Fruit fly (Drosophila melanogaster): Measurements from ENCODE around the gene CG12990.
A peak's percentile ranks its signal among the peaks of the same experiment; 100 is the strongest.

CG12990 gene

DNA sequence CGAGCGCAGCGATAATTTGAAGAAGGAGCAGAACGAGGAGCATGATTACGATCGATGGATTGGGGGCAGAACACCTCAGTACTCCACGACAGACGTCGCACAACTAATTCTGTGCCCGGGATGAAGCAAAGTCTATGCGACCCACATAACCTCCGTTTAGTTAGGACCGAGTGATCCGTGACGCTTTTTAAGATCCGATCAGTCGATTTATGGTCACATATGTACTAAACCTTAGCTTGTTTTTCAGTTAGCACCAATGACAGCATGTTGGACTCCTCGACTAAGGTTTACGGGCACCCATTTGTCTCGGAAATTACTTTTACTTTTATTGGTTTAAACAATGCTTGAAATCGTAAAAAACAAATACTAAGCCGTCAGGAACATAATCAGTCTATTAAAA is at the start of gene CG12990:
Gene CG12990, minus strand, starts transcription at position 101 of the 400 bp plus-strand sequence.
- TF ChIP-seq psq (optimal IDR thresholded peaks at IDR 0.05) (no peak), h (optimal IDR thresholded peaks at IDR 0.05) (no peak), ttk (optimal IDR thresholded peaks at IDR 0.05) (no peak), insv (optimal IDR thresholded peaks at IDR 0.05) (no peak), Sin3A (optimal IDR thresholded peaks at IDR 0.05) (no peak), Myc (optimal IDR thresholded peaks at IDR 0.05) (no peak)

DNA sequence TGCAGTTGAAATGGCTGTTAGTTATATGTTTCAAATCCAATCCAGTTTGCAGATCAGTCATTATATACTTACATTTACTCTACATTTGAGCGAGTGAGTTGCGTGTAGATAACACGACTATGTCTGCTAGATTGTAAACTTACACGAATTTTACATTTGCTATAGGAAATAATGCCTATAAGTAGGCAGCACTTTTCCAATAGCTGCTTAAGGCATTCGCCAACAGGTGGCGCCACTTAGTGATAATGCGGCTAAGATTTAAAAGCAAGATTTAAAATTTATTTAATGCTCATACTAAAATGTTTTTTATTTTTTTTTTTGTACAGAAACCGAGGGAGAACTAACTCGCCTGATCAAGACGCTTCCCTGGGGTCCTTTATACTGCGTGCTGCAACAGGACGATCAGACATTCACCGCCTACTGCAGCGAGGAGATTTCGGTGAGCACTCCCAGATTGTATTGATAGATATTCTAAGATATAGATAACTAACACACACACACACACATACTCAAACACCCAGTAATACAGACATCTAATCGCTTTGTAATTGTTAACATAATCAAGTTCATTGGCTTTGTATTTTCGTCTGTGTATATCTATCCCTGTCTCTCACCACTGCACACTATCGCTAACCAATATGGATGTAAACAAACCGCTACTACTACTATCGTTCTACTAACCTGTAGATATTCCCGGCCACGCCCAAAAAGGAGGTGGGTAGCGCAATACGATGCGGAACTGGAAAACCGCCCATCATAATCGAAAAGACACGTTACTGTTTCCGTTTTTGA is 48.8 kb upstream of the CG12990 start:
- TF ChIP-seq insv (optimal IDR thresholded peaks at IDR 0.05) = no peak

DNA sequence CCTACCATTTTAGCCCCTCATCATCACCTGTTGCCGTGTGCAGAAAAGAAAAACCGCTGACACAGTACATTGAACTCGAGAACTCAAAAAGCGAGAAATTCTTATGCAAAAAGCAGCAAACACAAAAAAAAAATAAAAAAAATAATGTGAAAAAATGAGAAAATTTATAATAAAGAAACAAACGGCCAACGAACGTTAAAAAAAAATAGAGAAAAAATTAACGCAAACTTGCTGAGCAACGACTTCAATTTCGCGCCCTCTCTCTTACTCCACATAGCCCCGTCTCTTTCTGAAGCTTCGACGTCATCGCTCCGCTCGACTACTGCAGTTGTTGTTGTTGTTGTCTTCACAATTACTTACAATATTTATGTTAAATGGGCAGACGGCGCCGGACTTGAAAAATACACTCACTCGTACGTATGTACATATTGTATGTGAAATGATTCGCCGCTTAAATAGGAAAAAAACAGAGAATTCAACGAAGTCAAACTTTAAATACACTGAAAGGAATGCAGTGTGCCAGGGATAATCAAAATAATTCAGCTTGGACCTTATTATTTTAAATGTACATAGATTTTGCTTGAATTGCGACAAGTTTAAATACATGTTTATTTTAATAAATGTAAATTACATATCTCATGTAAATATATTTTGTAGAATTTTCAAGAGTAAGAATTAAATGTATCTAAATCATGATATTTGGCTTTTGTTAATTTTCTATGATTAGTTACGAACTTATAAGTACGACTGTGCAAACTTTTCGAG is 47.4 kb upstream of the CG12990 start:
- TF ChIP-seq Myc (optimal IDR thresholded peaks at IDR 0.05) = no peak
- no peak for TF ChIP-seq insv (optimal IDR thresholded peaks at IDR 0.05)
- TF ChIP-seq psq (optimal IDR thresholded peaks at IDR 0.05) = no peak
- TF ChIP-seq ttk (optimal IDR thresholded peaks at IDR 0.05) = no peak
- no peak for TF ChIP-seq Sin3A (optimal IDR thresholded peaks at IDR 0.05)
- TF ChIP-seq h (optimal IDR thresholded peaks at IDR 0.05) = no peak

DNA sequence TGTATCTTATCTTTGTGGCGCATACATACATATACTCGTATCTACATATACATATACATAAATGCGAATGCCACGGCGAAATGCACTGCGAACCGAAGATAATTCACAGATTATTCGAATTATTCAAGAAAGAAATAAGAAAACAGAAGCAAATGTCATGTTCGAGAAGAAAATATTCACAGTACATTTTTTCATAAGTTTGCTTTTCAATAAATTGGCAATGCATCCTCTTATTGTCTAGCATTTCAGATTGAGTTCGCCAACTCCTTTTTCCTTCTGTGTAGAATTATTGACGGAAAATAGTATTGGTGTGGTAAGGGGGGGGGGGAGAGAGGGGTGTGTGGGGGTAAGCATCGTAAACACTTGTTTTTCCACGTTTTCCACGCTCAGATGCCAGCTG is 46.7 kb upstream of the CG12990 start:
- TF ChIP-seq h (optimal IDR thresholded peaks at IDR 0.05) (no peak), Sin3A (optimal IDR thresholded peaks at IDR 0.05) (no peak), ttk (optimal IDR thresholded peaks at IDR 0.05) (no peak), insv (optimal IDR thresholded peaks at IDR 0.05) (no peak), Myc (optimal IDR thresholded peaks at IDR 0.05) (no peak), psq (optimal IDR thresholded peaks at IDR 0.05) (no peak)

DNA sequence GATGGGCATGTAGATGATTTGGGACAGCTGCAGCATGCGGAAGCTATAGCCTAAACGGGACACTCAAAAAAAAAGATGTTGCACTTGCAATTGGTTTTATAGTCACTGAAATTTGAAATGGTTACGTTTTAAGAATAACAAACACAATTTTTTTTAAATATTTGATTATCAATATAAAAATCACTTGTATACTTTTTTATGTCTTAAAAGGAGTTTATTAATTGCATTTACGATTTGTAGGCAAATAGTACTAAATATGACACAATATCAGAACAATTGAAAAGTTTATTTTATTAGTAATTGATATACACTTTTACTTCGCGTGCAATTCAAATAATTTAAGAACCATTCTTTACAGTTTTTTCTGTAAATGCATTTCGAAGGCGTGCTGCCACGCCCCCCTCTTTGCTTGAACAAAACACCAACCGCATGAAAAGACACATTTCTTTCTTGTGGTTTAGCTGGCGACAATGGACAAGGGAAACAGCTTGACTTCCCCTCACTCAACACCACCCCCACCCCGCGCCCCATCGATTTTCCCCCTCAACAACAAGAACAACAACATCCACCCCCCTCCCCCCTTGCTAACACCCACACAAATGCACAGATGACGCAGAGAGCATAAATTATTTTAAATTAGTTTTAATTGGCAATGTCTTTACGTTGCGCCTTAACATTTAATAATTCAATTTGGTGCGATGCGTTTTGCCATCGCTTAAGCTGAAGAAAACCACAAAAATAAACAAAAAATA is 45.3 kb upstream of the CG12990 start:
- TF ChIP-seq ttk (optimal IDR thresholded peaks at IDR 0.05) (no peak), h (optimal IDR thresholded peaks at IDR 0.05) (no peak), insv (optimal IDR thresholded peaks at IDR 0.05) (no peak), psq (optimal IDR thresholded peaks at IDR 0.05) (no peak), Sin3A (optimal IDR thresholded peaks at IDR 0.05) (no peak), Myc (optimal IDR thresholded peaks at IDR 0.05) (no peak)

DNA sequence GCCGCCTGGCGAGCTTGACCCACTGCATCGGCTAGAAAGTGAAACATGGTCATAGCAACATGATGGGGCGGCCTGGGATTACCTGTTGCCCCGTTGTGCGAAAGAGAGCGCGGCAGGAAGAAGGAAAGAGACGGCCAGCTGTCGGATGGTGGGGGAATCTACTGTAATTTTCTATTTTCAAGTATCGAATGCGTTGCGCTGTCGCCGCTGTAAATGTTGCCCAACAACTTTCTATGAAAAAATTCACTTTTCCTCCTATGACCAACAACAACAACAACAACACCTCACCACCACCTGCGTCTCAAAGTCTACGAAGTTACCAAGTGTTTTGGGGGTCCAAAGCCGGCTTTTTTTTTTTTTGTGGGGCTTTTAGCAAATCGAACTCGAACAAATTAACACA is 43.3 kb upstream of the CG12990 start:
- TF ChIP-seq Sin3A (optimal IDR thresholded peaks at IDR 0.05) (no peak), insv (optimal IDR thresholded peaks at IDR 0.05) (no peak), psq (optimal IDR thresholded peaks at IDR 0.05) (no peak), ttk (optimal IDR thresholded peaks at IDR 0.05) (no peak), h (optimal IDR thresholded peaks at IDR 0.05) (no peak), Myc (optimal IDR thresholded peaks at IDR 0.05) (no peak)

DNA sequence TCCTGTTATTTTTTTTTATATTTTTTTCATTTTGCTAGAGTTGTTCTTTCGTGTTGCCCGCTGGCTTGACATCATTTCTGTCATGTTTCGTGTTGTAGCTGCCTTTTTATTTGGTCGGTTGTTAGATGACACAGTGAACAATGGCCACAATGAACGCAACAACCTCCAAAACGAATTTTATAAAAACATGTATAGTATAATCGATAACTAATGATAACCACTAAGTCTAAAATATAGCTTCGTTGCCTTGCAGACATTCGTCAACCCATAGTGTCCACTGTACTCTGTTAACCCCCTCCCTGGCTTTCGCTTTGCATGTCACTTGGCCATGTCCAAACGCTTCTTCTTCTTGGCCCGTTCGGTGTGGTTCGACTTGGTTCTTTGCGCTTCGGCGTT is 42.0 kb upstream of the CG12990 start:
- TF ChIP-seq Sin3A (optimal IDR thresholded peaks at IDR 0.05) (no peak), Myc (optimal IDR thresholded peaks at IDR 0.05) (no peak), ttk (optimal IDR thresholded peaks at IDR 0.05) (no peak), h (optimal IDR thresholded peaks at IDR 0.05) (no peak), psq (optimal IDR thresholded peaks at IDR 0.05) (no peak), insv (optimal IDR thresholded peaks at IDR 0.05) (no peak)

DNA sequence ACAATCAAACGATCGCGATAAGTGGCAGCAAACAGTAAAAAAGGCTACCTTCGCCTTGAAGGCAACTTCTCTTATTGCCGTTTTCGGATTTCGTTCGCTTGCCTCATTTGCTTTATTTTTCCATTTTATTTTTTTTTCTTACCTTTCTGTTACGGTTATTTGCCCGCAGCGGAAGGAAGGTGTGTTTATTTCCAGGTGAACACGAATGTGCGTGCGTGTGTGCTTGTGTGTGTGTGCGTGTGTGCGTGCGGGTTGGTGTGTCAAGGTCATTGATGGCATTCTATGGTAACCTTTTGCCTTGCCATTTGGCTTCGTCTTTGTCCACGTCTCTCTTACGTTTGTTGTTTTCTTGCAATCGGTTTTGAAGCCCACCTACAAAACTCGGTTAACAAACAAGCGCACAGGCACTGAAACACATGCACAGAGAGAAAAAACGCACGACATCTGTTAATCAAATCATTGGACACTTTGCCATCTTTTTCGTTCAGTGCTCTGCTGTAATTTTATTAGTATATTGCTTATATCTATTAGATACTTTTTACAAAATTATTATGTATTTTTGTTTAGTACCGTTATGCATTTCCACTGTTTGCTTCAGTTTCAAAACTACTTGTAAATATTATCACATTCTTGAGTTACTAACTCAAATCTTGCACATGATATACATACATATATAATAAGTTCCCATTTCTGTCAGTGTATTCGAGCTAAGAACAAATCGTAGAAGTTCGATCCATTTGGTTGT is 41.5 kb upstream of the CG12990 start:
- TF ChIP-seq insv (optimal IDR thresholded peaks at IDR 0.05) = no peak
- no peak for TF ChIP-seq ttk (optimal IDR thresholded peaks at IDR 0.05)
- no peak for TF ChIP-seq psq (optimal IDR thresholded peaks at IDR 0.05)
- no peak for TF ChIP-seq Sin3A (optimal IDR thresholded peaks at IDR 0.05)
- no peak for TF ChIP-seq Myc (optimal IDR thresholded peaks at IDR 0.05)
- no peak for TF ChIP-seq h (optimal IDR thresholded peaks at IDR 0.05)

DNA sequence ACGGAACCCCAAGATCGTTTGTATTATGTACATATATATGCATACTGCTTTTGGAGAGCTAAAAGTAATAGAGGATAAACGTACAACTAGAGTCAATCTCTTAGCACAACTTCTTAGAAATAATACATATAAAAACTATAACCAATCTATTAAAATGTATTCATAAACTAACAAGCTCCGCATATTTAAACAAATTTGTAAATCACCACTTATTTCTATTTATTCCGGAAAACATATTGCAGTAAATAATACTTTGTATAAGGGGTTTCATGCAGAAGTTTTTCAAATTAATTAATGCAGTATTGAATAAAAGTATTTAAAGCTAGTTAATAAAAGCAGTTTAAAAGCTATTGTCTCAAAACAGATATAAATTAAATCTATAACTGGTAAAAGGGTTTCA is 40.8 kb upstream of the CG12990 start:
- TF ChIP-seq h (optimal IDR thresholded peaks at IDR 0.05) (no peak), psq (optimal IDR thresholded peaks at IDR 0.05) (no peak), ttk (optimal IDR thresholded peaks at IDR 0.05) (no peak), Sin3A (optimal IDR thresholded peaks at IDR 0.05) (no peak), Myc (optimal IDR thresholded peaks at IDR 0.05) (no peak), insv (optimal IDR thresholded peaks at IDR 0.05) (no peak)

DNA sequence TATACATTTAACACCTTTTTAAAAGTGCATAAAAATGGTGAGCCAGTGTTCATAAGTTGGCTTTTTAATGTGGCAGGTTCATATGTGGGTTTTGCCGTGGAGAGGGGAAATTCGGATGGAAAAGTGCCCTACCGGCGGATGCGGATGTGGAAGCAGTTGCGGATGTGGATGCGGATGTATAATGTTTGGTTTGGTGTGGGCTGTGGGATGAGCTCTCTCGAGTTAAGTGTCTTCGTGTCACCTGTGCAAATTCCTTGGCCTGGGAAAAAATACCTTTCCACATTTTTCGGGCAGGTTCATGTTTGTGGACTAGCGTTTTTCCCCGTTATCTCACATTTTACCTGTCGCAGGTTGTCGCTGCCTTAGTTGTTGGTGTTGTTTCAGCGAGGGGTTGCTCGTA is 40.2 kb upstream of the CG12990 start:
- TF ChIP-seq psq (optimal IDR thresholded peaks at IDR 0.05) (no peak), Myc (optimal IDR thresholded peaks at IDR 0.05) (no peak), ttk (optimal IDR thresholded peaks at IDR 0.05) (no peak)

DNA sequence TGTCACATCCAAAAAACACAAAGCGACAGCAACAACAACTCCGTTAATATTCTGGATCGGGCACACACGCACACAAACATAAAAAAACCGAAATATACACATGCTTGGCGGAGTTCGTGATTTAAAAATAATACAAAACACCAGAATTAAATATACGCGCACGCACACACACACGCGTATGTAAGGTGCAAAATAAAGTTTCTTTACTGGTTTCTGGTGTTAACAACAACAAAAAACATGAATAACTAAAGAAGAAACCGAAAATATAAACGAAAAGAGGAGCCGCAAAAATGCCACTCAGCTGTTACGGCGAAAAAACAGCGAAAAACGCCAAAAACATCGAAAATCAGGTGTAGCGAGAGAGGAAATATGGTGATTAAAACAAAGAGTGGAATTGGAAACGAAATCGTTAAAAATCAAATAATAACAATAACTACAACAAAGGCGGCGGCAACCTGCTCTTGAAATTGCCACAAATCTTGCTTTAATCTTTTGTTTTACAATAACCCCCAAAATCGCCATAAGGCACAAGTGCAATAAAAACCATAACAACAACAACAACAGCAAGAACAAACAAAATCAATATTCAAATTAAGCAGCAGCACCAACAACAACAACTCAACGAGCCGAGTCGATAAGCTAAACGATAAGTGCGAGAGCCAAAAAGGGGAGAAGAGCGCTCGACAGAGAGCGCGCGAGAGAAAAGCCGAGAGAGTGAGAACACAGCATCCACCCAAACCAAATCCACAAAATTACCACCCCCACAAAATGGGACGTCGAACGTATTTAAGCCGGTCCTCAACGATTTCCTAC is 38.8 kb upstream of the CG12990 start:
- TF ChIP-seq psq (optimal IDR thresholded peaks at IDR 0.05) (peak; percentile 60), Myc (optimal IDR thresholded peaks at IDR 0.05) (no peak)

All from Kc167 (cell line).